Worm (Caenorhabditis elegans): ENCODE data around the gene asm-2.

Gene asm-2

ce11 chrX:11324240-11324639 lies at the start of gene asm-2:
TSS of gene asm-2 (minus strand) at chrX:11324251.
- TF ChIP-seq dmd-4 (tag; optimal IDR thresholded peaks at IDR 0.05; ENCODE audit: borderline replicate concordance) (no peak), hlh-15 (tag; optimal IDR thresholded peaks at IDR 0.05) (no peak), ceh-22 (tag; optimal IDR thresholded peaks at IDR 0.05) (no peak), pros-1 (tag; optimal IDR thresholded peaks at IDR 0.05) (no peak), ceh-34 (tag; optimal IDR thresholded peaks at IDR 0.05) (no peak), syd-9 (tag; optimal IDR thresholded peaks at IDR 0.05) (no peak)

ce11 chrX:11370090-11370489 lies 46.0 kb upstream of the asm-2 start:
- TF ChIP-seq madf-2 (tag; optimal IDR thresholded peaks at IDR 0.05): no peak
- no peak for TF ChIP-seq mec-3 (tag; optimal IDR thresholded peaks at IDR 0.05; ENCODE audit: borderline replicate concordance)
- TF ChIP-seq fax-1 (tag; optimal IDR thresholded peaks at IDR 0.05): no peak
- TF ChIP-seq C38D4.7 (GFP tag; optimal IDR thresholded peaks at IDR 0.05): no peak
- TF ChIP-seq elt-4 (tag; optimal IDR thresholded peaks at IDR 0.05): no peak
- no peak for TF ChIP-seq lim-6 (tag; optimal IDR thresholded peaks at IDR 0.05)
- TF ChIP-seq ceh-6 (GFP tag; optimal IDR thresholded peaks at IDR 0.05): no peak
- TF ChIP-seq unc-3 (GFP tag; conservative IDR thresholded peaks at IDR 0.05): no peak
- TF ChIP-seq unc-3 (tag; optimal IDR thresholded peaks at IDR 0.05): no peak
- TF ChIP-seq unc-42 (tag; optimal IDR thresholded peaks at IDR 0.05): no peak
- TF ChIP-seq syd-9 (tag; optimal IDR thresholded peaks at IDR 0.05): no peak

ce11 chrX:11368845-11369244 lies 44.8 kb upstream of the asm-2 start:
- TF ChIP-seq tbx-2 (tag; optimal IDR thresholded peaks at IDR 0.05) (peak; percentile 29), unc-42 (tag; optimal IDR thresholded peaks at IDR 0.05) (peak; percentile 54), ceh-18 (tag; optimal IDR thresholded peaks at IDR 0.05) (no peak), unc-55 (GFP tag; optimal IDR thresholded peaks at IDR 0.05) (peak; percentile 54)

ce11 chrX:11368417-11368816 lies 44.4 kb upstream of the asm-2 start, which contains the start of gene ttyh-1:
TSS of gene ttyh-1 (plus strand) at chrX:11368717.
- no peak for TF ChIP-seq unc-3 (GFP tag; conservative IDR thresholded peaks at IDR 0.05)
- no peak for TF ChIP-seq unc-3 (tag; optimal IDR thresholded peaks at IDR 0.05)
- no peak for TF ChIP-seq unc-55 (GFP tag; optimal IDR thresholded peaks at IDR 0.05)

- TF ChIP-seq ref-2 (tag; optimal IDR thresholded peaks at IDR 0.05): peak; percentile 26
- TF ChIP-seq ceh-31 (tag; optimal IDR thresholded peaks at IDR 0.05): peak; percentile 67
- TF ChIP-seq unc-55 (GFP tag; optimal IDR thresholded peaks at IDR 0.05): peak; percentile 2
- TF ChIP-seq ceh-30 (tag; optimal IDR thresholded peaks at IDR 0.05): no peak
- peak; percentile 25 for TF ChIP-seq tbx-2 (tag; optimal IDR thresholded peaks at IDR 0.05)
- TF ChIP-seq unc-42 (tag; optimal IDR thresholded peaks at IDR 0.05): peak; percentile 78
- no peak for TF ChIP-seq ceh-34 (tag; optimal IDR thresholded peaks at IDR 0.05)
- no peak for TF ChIP-seq dve-1 (tag; optimal IDR thresholded peaks at IDR 0.05)
Observed at ce11 chrX:11367640-11368039, 43.6 kb upstream of the asm-2 start.

ce11 chrX:11367087-11367486 lies 43.0 kb upstream of the asm-2 start:
- TF ChIP-seq dmd-4 (tag; optimal IDR thresholded peaks at IDR 0.05; ENCODE audit: borderline replicate concordance) (no peak), rnt-1 (tag; optimal IDR thresholded peaks at IDR 0.05) (no peak), ceh-31 (tag; optimal IDR thresholded peaks at IDR 0.05) (no peak), eyg-1 (tag; optimal IDR thresholded peaks at IDR 0.05) (no peak), unc-42 (tag; optimal IDR thresholded peaks at IDR 0.05) (no peak), ref-2 (tag; optimal IDR thresholded peaks at IDR 0.05) (no peak), ceh-19 (GFP tag; optimal IDR thresholded peaks at IDR 0.05) (no peak), ceh-48 (tag; optimal IDR thresholded peaks at IDR 0.05) (no peak), F13H6.1 (tag; optimal IDR thresholded peaks at IDR 0.05) (no peak), ceh-34 (tag; optimal IDR thresholded peaks at IDR 0.05) (no peak), gmeb-2 (tag; optimal IDR thresholded peaks at IDR 0.05) (no peak), Y22D7AL.16 (tag; optimal IDR thresholded peaks at IDR 0.05) (no peak)

ce11 chrX:11365995-11366394 lies 41.9 kb upstream of the asm-2 start:
- TF ChIP-seq T23F11.4 (GFP tag; optimal IDR thresholded peaks at IDR 0.05): no peak
- TF ChIP-seq hlh-13 (GFP tag; optimal IDR thresholded peaks at IDR 0.05): no peak
- TF ChIP-seq ref-2 (tag; optimal IDR thresholded peaks at IDR 0.05): peak; percentile 10
- peak; percentile 38 for TF ChIP-seq ceh-48 (tag; optimal IDR thresholded peaks at IDR 0.05)
